Fruit fly (Drosophila melanogaster): ENCODE results near the gene Trp1.

The Trp1 gene

DNA sequence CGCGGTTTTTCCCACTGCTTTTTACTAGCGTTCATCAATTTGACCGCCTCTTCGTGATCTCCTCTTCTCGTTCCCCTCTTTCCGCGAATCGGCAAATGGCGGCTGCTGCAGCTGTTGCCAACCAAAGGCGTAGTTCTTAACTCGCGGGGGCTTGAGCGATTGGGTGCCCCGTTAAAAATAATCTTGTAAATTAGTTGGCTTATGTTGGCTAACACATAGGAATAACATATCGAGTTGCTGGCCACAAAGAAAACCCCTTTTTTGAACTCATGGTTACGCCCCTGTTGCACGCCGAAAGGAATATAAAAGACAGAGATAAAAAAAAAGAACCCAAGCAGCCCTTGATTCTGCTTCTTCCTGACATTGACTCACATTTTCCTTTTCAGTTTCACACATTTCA lies 48.1 kb downstream of the Trp1 start (continued):
- TF ChIP-seq CG4404 (GFP tag; IDR thresholded peaks at IDR 0.05) (peak; percentile 88), CG15601 (tag; optimal IDR thresholded peaks at IDR 0.05) (peak; percentile 22), Hey (tag; optimal IDR thresholded peaks at IDR 0.05) (no peak), CG32532 (GFP tag; IDR thresholded peaks at IDR 0.05) (peak; percentile 62), Atf6 (GFP tag; IDR thresholded peaks at IDR 0.05) (peak; percentile 23; the same call in 1 of the 2 replicates), CG34422 (GFP tag; IDR thresholded peaks at IDR 0.05) (peak; percentile 87; the same call in 2 of the 3 replicates), ash1 (GFP tag; optimal IDR thresholded peaks at IDR 0.05) (no peak), pnt (GFP tag; optimal IDR thresholded peaks at IDR 0.05) (peak; percentile 84), Ssrp (tag; optimal IDR thresholded peaks at IDR 0.05) (peak; percentile 74), Hmr (GFP tag; optimal IDR thresholded peaks at IDR 0.05) (peak; percentile 18), CG9876 (GFP tag; optimal IDR thresholded peaks at IDR 0.05) (peak; percentile 5), HmgZ (tag; optimal IDR thresholded peaks at IDR 0.05) (no peak), Dll (GFP tag; IDR thresholded peaks at IDR 0.05; ENCODE audit: partially characterized antibody) (no peak), CG14710 (tag; optimal IDR thresholded peaks at IDR 0.05) (peak; percentile 63), oc (tag; optimal IDR thresholded peaks at IDR 0.05) (peak; percentile 73), nerfin-1 (tag; optimal IDR thresholded peaks at IDR 0.05) (no peak), CHES-1-like (GFP tag; optimal IDR thresholded peaks at IDR 0.05) (no peak), Dip2 (GFP tag; IDR thresholded peaks at IDR 0.05) (no peak), pan (optimal IDR thresholded peaks at IDR 0.05) (no peak), pan (GFP tag; optimal IDR thresholded peaks at IDR 0.05 in 1 of 2, IDR thresholded peaks at IDR 0.05 in 1 of 2) (peak in 1 of 2 experiments; percentile 71), sug (tag; optimal IDR thresholded peaks at IDR 0.05) (no peak), gfzf (GFP tag; optimal IDR thresholded peaks at IDR 0.05) (no peak), CG18476 (GFP tag; optimal IDR thresholded peaks at IDR 0.05) (peak; percentile 22), dm (GFP tag; optimal IDR thresholded peaks at IDR 0.05) (no peak), Blimp-1 (GFP tag; optimal IDR thresholded peaks at IDR 0.05) (peak; percentile 66), CG1832 (GFP tag; optimal IDR thresholded peaks at IDR 0.05) (no peak), Oli (tag; optimal IDR thresholded peaks at IDR 0.05) (peak; percentile 73), z (GFP tag; IDR thresholded peaks at IDR 0.05) (no peak), CG7372 (GFP tag; IDR thresholded peaks at IDR 0.05) (peak; percentile 51; the same call in 1 of the 2 replicates), HLH4C (GFP tag; IDR thresholded peaks at IDR 0.05; ENCODE audit: partially characterized antibody) (no peak), sob (GFP tag; IDR thresholded peaks at IDR 0.05) (peak; percentile 57; the same call in 1 of the 2 replicates), CG1233 (GFP tag; optimal IDR thresholded peaks at IDR 0.05) (peak; percentile 63), da (GFP tag; optimal IDR thresholded peaks at IDR 0.05) (peak; percentile 28), sisA (GFP tag; IDR thresholded peaks at IDR 0.05) (peak; percentile 80), CG4730 (GFP tag; IDR thresholded peaks at IDR 0.05) (peak; percentile 76), Hsf (GFP tag; optimal IDR thresholded peaks at IDR 0.05) (peak; percentile 82), fru (optimal IDR thresholded peaks at IDR 0.05) (no peak), CG31365 (tag; optimal IDR thresholded peaks at IDR 0.05) (no peak), CG7556 (GFP tag; optimal IDR thresholded peaks at IDR 0.05) (peak; percentile 32), pum (GFP tag; optimal IDR thresholded peaks at IDR 0.05) (peak; percentile 71), luna (GFP tag; optimal IDR thresholded peaks at IDR 0.05) (no peak), ac (GFP tag; optimal IDR thresholded peaks at IDR 0.05) (peak; percentile 19), slou (GFP tag; optimal IDR thresholded peaks at IDR 0.05) (no peak), crol (GFP tag; IDR thresholded peaks at IDR 0.05) (no peak), Lhr (GFP tag; optimal IDR thresholded peaks at IDR 0.05) (peak; percentile 21), Lpt (GFP tag; optimal IDR thresholded peaks at IDR 0.05) (no peak), tup (GFP tag; optimal IDR thresholded peaks at IDR 0.05) (peak; percentile 24), gcm (GFP tag; optimal IDR thresholded peaks at IDR 0.05) (no peak), pzg (GFP tag; optimal IDR thresholded peaks at IDR 0.05) (no peak), CG8924 (tag; optimal IDR thresholded peaks at IDR 0.05) (peak; percentile 35), CG10147 (GFP tag; optimal IDR thresholded peaks at IDR 0.05) (no peak), fd96Cb (tag; optimal IDR thresholded peaks at IDR 0.05) (peak; percentile 87)
